Worm (Caenorhabditis elegans): ENCODE measurements around the gene R04B5.1.

R04B5.1 gene

ce11 chrV:10120898-10121297 is 42.8 kb upstream of the R04B5.1 start, which contains the start of gene srxa-18:
Gene srxa-18, minus strand, starts transcription at chrV:10120997.
- TF ChIP-seq F26F4.8 (GFP tag; conservative IDR thresholded peaks at IDR 0.05) (no peak), madf-5 (GFP tag; IDR thresholded peaks at IDR 0.05) (no peak), Y5F2A.4 (GFP tag; optimal IDR thresholded peaks at IDR 0.05) (no peak), pha-4 (GFP tag; IDR thresholded peaks at IDR 0.05) (no peak), pha-4 (tag; optimal IDR thresholded peaks at IDR 0.05) (no peak), hlh-11 (tag; optimal IDR thresholded peaks at IDR 0.05) (no peak), nhr-10 (tag; optimal IDR thresholded peaks at IDR 0.05) (no peak), php-3 (GFP tag; IDR thresholded peaks at IDR 0.05) (no peak), ceh-62 (tag; optimal IDR thresholded peaks at IDR 0.05) (no peak), ama-1 (optimal IDR thresholded peaks at IDR 0.05) (no peak), egl-27 (tag; optimal IDR thresholded peaks at IDR 0.05) (no peak), nhr-76 (tag; optimal IDR thresholded peaks at IDR 0.05) (no peak)

ce11 chrV:10117465-10117864 is 39.3 kb upstream of the R04B5.1 start, which contains the start of gene C08B6.5:
Gene C08B6.5, plus strand, starts transcription at chrV:10117765.
- TF ChIP-seq nhr-111 (GFP tag; optimal IDR thresholded peaks at IDR 0.05) (no peak), F26F4.8 (GFP tag; conservative IDR thresholded peaks at IDR 0.05) (no peak), jun-1 (tag; optimal IDR thresholded peaks at IDR 0.05) (no peak), unc-130 (GFP tag; optimal IDR thresholded peaks at IDR 0.05) (no peak), nhr-76 (tag; optimal IDR thresholded peaks at IDR 0.05) (no peak), nhr-42 (GFP tag; IDR thresholded peaks at IDR 0.05) (no peak), unc-62 (GFP tag; optimal IDR thresholded peaks at IDR 0.05 in 1 of 2) (no peak), unc-62 (tag; optimal IDR thresholded peaks at IDR 0.05) (no peak)

ce11 chrV:10114329-10114728 is 36.2 kb upstream of the R04B5.1 start, which contains the start of gene cht-5:
Gene cht-5, plus strand, starts transcription at chrV:10114629.
- TF ChIP-seq gei-8 (GFP tag; optimal IDR thresholded peaks at IDR 0.05) (no peak), nhr-48 (tag; optimal IDR thresholded peaks at IDR 0.05) (no peak), dmd-9 (GFP tag; IDR thresholded peaks at IDR 0.05) (no peak), pqm-1 (tag; optimal IDR thresholded peaks at IDR 0.05) (no peak), ctbp-1 (GFP tag; IDR thresholded peaks at IDR 0.05) (no peak), aly-2 (tag; optimal IDR thresholded peaks at IDR 0.05) (no peak), saeg-2 (GFP tag; IDR thresholded peaks at IDR 0.05) (no peak), ztf-7 (tag; optimal IDR thresholded peaks at IDR 0.05) (no peak), ceh-28 (tag; optimal IDR thresholded peaks at IDR 0.05) (no peak), lir-3 (tag; optimal IDR thresholded peaks at IDR 0.05) (no peak), pha-4 (GFP tag; IDR thresholded peaks at IDR 0.05) (no peak), pha-4 (tag; optimal IDR thresholded peaks at IDR 0.05) (no peak), daf-16 (GFP tag; optimal IDR thresholded peaks at IDR 0.05) (no peak), daf-16 (tag; optimal IDR thresholded peaks at IDR 0.05) (no peak), arid-1 (GFP tag; conservative IDR thresholded peaks at IDR 0.05) (no peak), php-3 (GFP tag; IDR thresholded peaks at IDR 0.05) (no peak), dmd-6 (GFP tag; IDR thresholded peaks at IDR 0.05) (no peak), F10B5.3 (tag; optimal IDR thresholded peaks at IDR 0.05) (no peak), dpl-1 (GFP tag; optimal IDR thresholded peaks at IDR 0.05) (no peak)

ce11 chrV:10112187-10112586 is 34.0 kb upstream of the R04B5.1 start, which contains the start of gene C08B6.3:
Gene C08B6.3, minus strand, starts transcription at chrV:10112287.
- TF ChIP-seq dve-1 (tag; optimal IDR thresholded peaks at IDR 0.05; ENCODE audit: insufficient read depth) (no peak), unc-62 (GFP tag; optimal IDR thresholded peaks at IDR 0.05 in 1 of 2) (peak in 1 of 2 experiments; percentile 18), unc-62 (tag; optimal IDR thresholded peaks at IDR 0.05) (no peak), mdl-1 (tag; optimal IDR thresholded peaks at IDR 0.05) (no peak), daf-16 (GFP tag; optimal IDR thresholded peaks at IDR 0.05) (no peak), daf-16 (tag; optimal IDR thresholded peaks at IDR 0.05) (peak; percentile 8)

Data from whole organism, L4 larva.